Fruit fly (Drosophila melanogaster): ENCODE data around the gene raskol.

- no peak for TF ChIP-seq ttk (optimal IDR thresholded peaks at IDR 0.05)
- TF ChIP-seq insv (optimal IDR thresholded peaks at IDR 0.05), result no peak
- no peak for TF ChIP-seq h (optimal IDR thresholded peaks at IDR 0.05)
These were observed 14.5 kb downstream of the raskol start for dm6 chrX:17724288-17724914.
